Fruit fly (Drosophila melanogaster) whole organism, embryonic: ENCODE results near the gene CG7149.

Source experiments
- Atf-2 ChIP-seq: fragments of 200-800 bp; sonication (Bioruptor generic); optimal IDR thresholded peaks from 2 replicates; lab custom pipeline; 2016; ENCODE audit warnings: missing biosample characterization, missing genetic modification characterization
- C15 ChIP-seq: fragments of 200-800 bp; sonication (Bioruptor generic); IDR thresholded peaks from 3 replicates; pipeline ENCODE4 v1.3.6; 2022; ENCODE audit warnings: missing biosample characterization, missing genetic modification characterization
- CG11560 ChIP-seq: fragments of 200-800 bp; sonication (Bioruptor generic); IDR thresholded peaks from 3 replicates; pipeline ENCODE4 v1.3.6; 2022; ENCODE audit warnings: missing biosample characterization, missing genetic modification characterization
- CG11696 ChIP-seq: fragments of 200-800 bp; sonication (Bioruptor generic); IDR thresholded peaks from 2 replicates; pipeline ENCODE4 v1.3.6; 2022; ENCODE audit warnings: missing biosample characterization, missing genetic modification characterization
- CG12391 ChIP-seq: fragments of 200-800 bp; sonication (Bioruptor generic); optimal IDR thresholded peaks from 3 replicates; lab custom pipeline; 2018; ENCODE audit warnings: missing biosample characterization, mild to moderate bottlenecking, missing genetic modification characterization, moderate library complexity
- CG14014 ChIP-seq: fragments of 200-800 bp; sonication (Bioruptor generic); IDR thresholded peaks from 2 replicates; pipeline ENCODE4 v1.3.6; 2022; ENCODE audit warnings: missing biosample characterization, missing genetic modification characterization
- CG14965 ChIP-seq: fragments of 200-800 bp; sonication (Bioruptor generic); optimal IDR thresholded peaks from 2 replicates; lab custom pipeline; 2016; ENCODE audit warnings: missing biosample characterization, missing genetic modification characterization, borderline replicate concordance
- CG17186 ChIP-seq: fragments of 200-800 bp; sonication (Bioruptor generic); optimal IDR thresholded peaks from 3 replicates; lab custom pipeline; 2017; ENCODE audit warnings: missing biosample characterization, missing genetic modification reagents, missing genetic modification characterization
- CG18262 ChIP-seq: fragments of 200-800 bp; optimal IDR thresholded peaks from 3 replicates; lab custom pipeline; 2019; ENCODE audit warnings: missing biosample characterization, mild to moderate bottlenecking, missing genetic modification characterization, moderate library complexity
- CG18619 ChIP-seq: fragments of 200-800 bp; sonication (Bioruptor generic); optimal IDR thresholded peaks from 3 replicates; lab custom pipeline; 2017; ENCODE audit warnings: missing biosample characterization, mild to moderate bottlenecking, missing genetic modification characterization
- CG30020 ChIP-seq: fragments of 200-800 bp; optimal IDR thresholded peaks from 2 replicates; lab custom pipeline; 2019; ENCODE audit warnings: missing biosample characterization, mild to moderate bottlenecking, missing genetic modification characterization, moderate library complexity
- CG31441 ChIP-seq: fragments of 200-800 bp; sonication (Bioruptor generic); IDR thresholded peaks from 2 replicates; pipeline ENCODE4 v1.3.6; 2022; ENCODE audit warnings: missing biosample characterization, missing genetic modification characterization
- CG34422 ChIP-seq: fragments of 200-800 bp; sonication (Bioruptor generic); IDR thresholded peaks from 3 replicates; pipeline ENCODE4 v1.3.6; 2022; ENCODE audit warnings: missing biosample characterization, missing genetic modification characterization
- CG4707 ChIP-seq: fragments of 200-800 bp; sonication (Bioruptor generic); optimal IDR thresholded peaks from 2 replicates; lab custom pipeline; 2018; ENCODE audit warnings: missing biosample characterization, mild to moderate bottlenecking, missing genetic modification characterization, moderate library complexity
- CG6175 ChIP-seq: fragments of 200-800 bp; sonication (Bioruptor generic); IDR thresholded peaks from 3 replicates; pipeline ENCODE4 v1.3.6; 2022; ENCODE audit warnings: missing biosample characterization, missing genetic modification characterization
- CG7839 ChIP-seq: fragments of 200-800 bp; sonication (Bioruptor generic); optimal IDR thresholded peaks from 3 replicates; lab custom pipeline; 2018; ENCODE audit warnings: missing biosample characterization, mild to moderate bottlenecking, missing genetic modification characterization, moderate library complexity
- CG8388 ChIP-seq: fragments of 200-800 bp; sonication (Bioruptor generic); optimal IDR thresholded peaks from 2 replicates; lab custom pipeline; 2019; ENCODE audit warnings: missing biosample characterization, mild to moderate bottlenecking, missing genetic modification characterization, moderate library complexity
- CrebB ChIP-seq: fragments of 200-800 bp; sonication (Bioruptor generic); optimal IDR thresholded peaks from 3 replicates; lab custom pipeline; 2018; ENCODE audit warnings: missing biosample characterization, mild to moderate bottlenecking, missing genetic modification characterization
- Doc3 ChIP-seq: fragments of 200-800 bp; sonication (Bioruptor generic); IDR thresholded peaks from 3 replicates; pipeline ENCODE4 v1.3.6; 2022; ENCODE audit warnings: missing biosample characterization, missing genetic modification characterization; ENCODE audit not compliant: partially characterized antibody
- H15 ChIP-seq: fragments of 200-800 bp; sonication (Bioruptor generic); IDR thresholded peaks from 3 replicates; pipeline ENCODE4 v1.3.6; 2022; ENCODE audit warnings: missing biosample characterization, missing genetic modification characterization
- HLH4C ChIP-seq: fragments of 200-800 bp; sonication (Bioruptor generic); IDR thresholded peaks from 3 replicates; pipeline ENCODE4 v1.3.6; 2022; ENCODE audit warnings: missing biosample characterization, missing genetic modification characterization; ENCODE audit not compliant: partially characterized antibody
- Mes4 ChIP-seq: fragments of 200-800 bp; sonication (Bioruptor generic); optimal IDR thresholded peaks from 2 replicates; lab custom pipeline; 2016; ENCODE audit warnings: missing biosample characterization, missing genetic modification characterization
- Optix ChIP-seq: fragments of 200-800 bp; sonication (Bioruptor generic); IDR thresholded peaks from 3 replicates; pipeline ENCODE4 v1.3.6; 2022; ENCODE audit warnings: missing biosample characterization, missing genetic modification characterization
- Ptx1 ChIP-seq: fragments of 200-800 bp; sonication (Bioruptor generic); IDR thresholded peaks from 2 replicates; pipeline ENCODE4 v1.3.6; 2022; ENCODE audit warnings: missing biosample characterization, missing genetic modification characterization
- Sox100B ChIP-seq: fragments of 200-800 bp; sonication (Bioruptor generic); optimal IDR thresholded peaks from 3 replicates; lab custom pipeline; 2018; ENCODE audit warnings: missing biosample characterization, mild to moderate bottlenecking, missing genetic modification characterization
- Sox102F ChIP-seq: fragments of 200-800 bp; sonication (Bioruptor generic); optimal IDR thresholded peaks from 2 replicates; lab custom pipeline; 2018; ENCODE audit warnings: missing biosample characterization, mild to moderate bottlenecking, missing genetic modification characterization, moderate library complexity
- TFAM ChIP-seq: fragments of 200-800 bp; sonication (Bioruptor generic); optimal IDR thresholded peaks from 2 replicates; lab custom pipeline; 2017; ENCODE audit warnings: missing biosample characterization, missing genetic modification characterization, inconsistent platforms
- bbx ChIP-seq: fragments of 200-800 bp; sonication (Bioruptor generic); IDR thresholded peaks from 2 replicates; pipeline ENCODE4 v1.3.6; 2022; ENCODE audit warnings: missing biosample characterization, missing genetic modification characterization; ENCODE audit not compliant: partially characterized antibody
- bowl ChIP-seq: fragments of 200-800 bp; sonication (Bioruptor generic); IDR thresholded peaks from 2 replicates; pipeline ENCODE4 v1.3.6; 2022; ENCODE audit warnings: missing biosample characterization, missing genetic modification characterization
- cad ChIP-seq: fragments of >200 bp; optimal IDR thresholded peaks from 2 replicates; lab custom pipeline; 2017; ENCODE audit warnings: missing biosample characterization, missing genetic modification characterization
- chinmo ChIP-seq: fragments of 200-800 bp; sonication (Bioruptor generic); IDR thresholded peaks from 4 replicates; pipeline ENCODE4 v1.3.6; 2022; ENCODE audit warnings: missing biosample characterization, missing genetic modification characterization; ENCODE audit not compliant: partially characterized antibody
- chn ChIP-seq: fragments of 200-800 bp; sonication (Bioruptor generic); optimal IDR thresholded peaks from 2 replicates; lab custom pipeline; 2016; ENCODE audit warnings: missing biosample characterization, missing genetic modification characterization
- ci ChIP-seq: fragments of 200-800 bp; sonication (Bioruptor generic); IDR thresholded peaks from 3 replicates; pipeline ENCODE4 v1.3.6; 2022; ENCODE audit warnings: missing biosample characterization, missing genetic modification characterization
- corto ChIP-seq: fragments of 200-800 bp; sonication (Bioruptor generic); optimal IDR thresholded peaks from 2 replicates; lab custom pipeline; 2016; ENCODE audit warnings: missing biosample characterization, mild to moderate bottlenecking, missing genetic modification characterization, moderate library complexity
- disco-r ChIP-seq: fragments of 200-800 bp; sonication (Bioruptor generic); optimal IDR thresholded peaks from 2 replicates; lab custom pipeline; 2016; ENCODE audit warnings: missing biosample characterization, missing genetic modification characterization
- exex ChIP-seq: fragments of 200-800 bp; sonication (Bioruptor generic); optimal IDR thresholded peaks from 4 replicates; lab custom pipeline; 2018; ENCODE audit warnings: missing biosample characterization, mild to moderate bottlenecking, missing genetic modification characterization, moderate library complexity
- insv ChIP-seq, 2 experiments: fragments of 200-800 bp; sonication (Bioruptor generic); optimal IDR thresholded peaks; 3 replicates each; lab custom pipeline; 2016 to 2018; ENCODE audit warnings: missing biosample characterization in 2 of 2, missing genetic modification characterization in 2 of 2
- inv ChIP-seq: fragments of 200-800 bp; sonication (Bioruptor generic); IDR thresholded peaks from 2 replicates; pipeline ENCODE4 v1.3.6; 2022; ENCODE audit warnings: missing biosample characterization, missing genetic modification characterization; ENCODE audit not compliant: partially characterized antibody
- jing ChIP-seq: fragments of 200-800 bp; sonication (Bioruptor generic); optimal IDR thresholded peaks from 2 replicates; lab custom pipeline; 2018; ENCODE audit warnings: missing biosample characterization, mild to moderate bottlenecking, missing genetic modification characterization
- jumu ChIP-seq: fragments of 200-800 bp; sonication (Bioruptor generic); optimal IDR thresholded peaks from 3 replicates; lab custom pipeline; 2016; ENCODE audit warnings: missing biosample characterization, missing genetic modification characterization
- kah ChIP-seq: fragments of 200-800 bp; sonication (Bioruptor generic); optimal IDR thresholded peaks from 2 replicates; lab custom pipeline; 2018; ENCODE audit warnings: missing biosample characterization, mild to moderate bottlenecking, missing genetic modification characterization
- lmd ChIP-seq: fragments of 200-800 bp; sonication (Bioruptor generic); IDR thresholded peaks from 2 replicates; pipeline ENCODE4 v1.3.6; 2022; ENCODE audit warnings: missing biosample characterization, missing genetic modification characterization
- otp ChIP-seq: fragments of 200-800 bp; sonication (Bioruptor generic); IDR thresholded peaks from 3 replicates; pipeline ENCODE4, ENCODE4 v1.3.6; 2022; ENCODE audit warnings: missing biosample characterization, missing genetic modification characterization
- p53 ChIP-seq: fragments of 200-800 bp; sonication (Bioruptor generic); optimal IDR thresholded peaks from 2 replicates; lab custom pipeline; 2016; ENCODE audit warnings: missing biosample characterization, missing genetic modification characterization
- pb ChIP-seq: fragments of 200-800 bp; sonication (Bioruptor generic); optimal IDR thresholded peaks from 3 replicates; lab custom pipeline; 2016; ENCODE audit warnings: missing biosample characterization, missing genetic modification characterization
- prd ChIP-seq, 3 experiments: fragments of >200 bp in 2 of 3; fragments of 200-800 bp in 1 of 3; sonication (Bioruptor generic) in 1 of 3; optimal IDR thresholded peaks in 2 of 3; IDR thresholded peaks in 1 of 3; 2 replicates in 2 of 3; 3 replicates in 1 of 3; pipeline versions ENCODE4 v1.3.6 to Lab custom; 2017 to 2022; ENCODE audit warnings: missing biosample characterization in 1 of 3, missing genetic modification characterization in 1 of 3
- sim ChIP-seq: fragments of 200-800 bp; sonication (Bioruptor generic); IDR thresholded peaks from 2 replicates; pipeline ENCODE4 v1.3.6; 2022; ENCODE audit warnings: missing biosample characterization, missing genetic modification characterization
- sob ChIP-seq: fragments of 200-800 bp; sonication (Bioruptor generic); IDR thresholded peaks from 2 replicates; pipeline ENCODE4 v1.3.6; 2022; ENCODE audit warnings: missing biosample characterization, missing genetic modification characterization
- ttk ChIP-seq: fragments of 200-800 bp; sonication (Bioruptor generic); IDR thresholded peaks from 2 replicates; pipeline ENCODE4 v2.1.2; 2022; ENCODE audit warnings: missing biosample characterization, missing genetic modification characterization

Gene CG7149

DNA sequence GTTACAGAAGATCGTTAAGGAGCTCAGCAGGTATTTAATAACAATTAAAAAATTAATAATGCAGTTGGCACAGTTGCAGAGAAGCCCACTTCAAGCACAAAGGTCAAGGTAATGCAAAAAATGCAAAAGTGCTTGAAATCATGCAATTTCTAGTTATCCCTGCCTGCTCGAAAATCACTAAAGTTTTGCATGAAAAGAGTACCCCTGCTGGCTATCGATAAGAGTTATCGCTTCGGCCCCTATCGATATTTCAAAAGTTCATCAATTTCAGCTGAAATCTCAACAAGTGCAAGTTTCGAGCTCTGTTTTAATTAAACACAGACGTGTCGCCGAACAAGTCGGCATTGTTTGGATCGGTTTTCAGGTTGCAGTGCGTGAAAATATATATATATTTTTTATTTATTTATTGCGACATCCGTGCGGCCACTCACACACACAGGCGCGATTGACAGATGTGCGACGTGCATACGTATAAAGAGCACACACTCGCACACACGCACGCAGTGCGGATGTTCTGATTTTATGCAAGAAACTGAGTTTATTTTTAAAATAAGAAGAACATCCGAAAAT lies 31.0 kb upstream of the CG7149 start (continued):
- TF ChIP-seq H15 (peak; percentile 48; the same call in 1 of the 3 replicates), CG34422 (GFP tag; lab: Robert Waterston, UW) (peak; percentile 73; the same call in 1 of the 3 replicates), Mes4 (GFP tag; lab: Kevin White, UChicago) (peak; percentile 44), CG8388 (GFP tag; lab: Kevin White, UChicago) (peak; percentile 43), sim (0 out of 2 replicates have a peak, but pooled peaks have one; percentile 29), CG17186 (peak; percentile 12), ttk (GFP tag; lab: Robert Waterston, UW) (peak; percentile 52; the same call in 1 of the 2 replicates), insv (GFP tag; optimal IDR thresholded peaks at IDR 0.05; lab: Kevin White, UChicago) (peak in 1 of 2 experiments; percentile 9), chn (GFP tag; lab: Kevin White, UChicago) (peak; percentile 67), bowl (no peak), CG30020 (tag; lab: Kevin White, UChicago) (peak; percentile 43), cad (GFP tag; lab: Kevin White, UChicago) (no peak), CG18619 (no peak), CG11560 (tag; lab: Robert Waterston, UW) (no peak), jumu (peak; percentile 52), bbx (GFP tag; lab: Robert Waterston, UW) (peak; percentile 85), Ptx1 (GFP tag; lab: Robert Waterston, UW) (peak; percentile 49; the same call in 1 of the 2 replicates), inv (GFP tag; lab: Robert Waterston, UW) (peak; percentile 77), Doc3 (GFP tag; lab: Robert Waterston, UW) (peak; percentile 77), otp (GFP tag; lab: Robert Waterston, UW) (0 out of 3 replicates have a peak, but pooled peaks have one; percentile 15), CG4707 (GFP tag; lab: Kevin White, UChicago) (no peak), CG18262 (tag; lab: Kevin White, UChicago) (peak; percentile 41), CG7839 (tag; lab: Kevin White, UChicago) (no peak), disco-r (no peak), C15 (GFP tag; lab: Robert Waterston, UW) (no peak), HLH4C (GFP tag; lab: Robert Waterston, UW) (peak; percentile 85), pb (GFP tag; lab: Kevin White, UChicago) (peak; percentile 40), kah (GFP tag; lab: Kevin White, UChicago) (peak; percentile 68), Optix (peak; percentile 36; the same call in 1 of the 3 replicates), prd (optimal IDR thresholded peaks at IDR 0.05; lab: Kevin White, UChicago) (no peak), prd (GFP tag; IDR thresholded peaks at IDR 0.05; lab: Robert Waterston, UW) (peak; percentile 62), CG31441 (peak; percentile 74), corto (GFP tag; lab: Kevin White, UChicago) (peak; percentile 33), CG6175 (no peak), CG14014 (0 out of 2 replicates have a peak, but pooled peaks have one; percentile 55), CG14965 (GFP tag; lab: Kevin White, UChicago) (no peak), p53 (GFP tag; lab: Kevin White, UChicago) (no peak), Sox100B (GFP tag; lab: Kevin White, UChicago) (peak; percentile 37), lmd (GFP tag; lab: Robert Waterston, UW) (peak; percentile 64), sob (GFP tag; lab: Robert Waterston, UW) (peak; percentile 75), jing (GFP tag; lab: Kevin White, UChicago) (no peak), CG11696 (no peak), Atf-2 (GFP tag; lab: Kevin White, UChicago) (no peak), Sox102F (GFP tag; lab: Kevin White, UChicago) (no peak), chinmo (peak; percentile 81; the same call in 2 of the 4 replicates), ci (GFP tag; lab: Robert Waterston, UW) (peak; percentile 79), CG12391 (tag; lab: Kevin White, UChicago) (peak; percentile 51), TFAM (no peak), exex (tag; lab: Kevin White, UChicago) (peak; percentile 20), CrebB (peak; percentile 47)
